Worm (Caenorhabditis elegans) whole organism, late embryonic: Measurements from ENCODE around the gene dmsr-5.

Experiments used
- C08G9.2 ChIP-seq: sonication (generic microtip); optimal IDR thresholded peaks from 2 replicates; lab custom pipeline; 2016; ENCODE audit warnings: mild to moderate bottlenecking, missing genetic modification characterization, moderate library complexity, missing compliant biosample characterization
- K09A11.1 ChIP-seq: sonication (generic microtip); optimal IDR thresholded peaks from 2 replicates; lab custom pipeline; 2017; ENCODE audit warnings: antibody characterized with exemption, mild to moderate bottlenecking, missing genetic modification characterization, missing compliant biosample characterization; ENCODE audit not compliant: insufficient read depth
- T23F11.4 ChIP-seq: fragments of 200-800 bp; sonication (Bioruptor generic); optimal IDR thresholded peaks from 2 replicates; lab custom pipeline; 2018; ENCODE audit warnings: mild to moderate bottlenecking, missing genetic modification characterization, missing compliant biosample characterization
- Y22D7AL.16 ChIP-seq: sonication (generic microtip); optimal IDR thresholded peaks from 2 replicates; lab custom pipeline; 2016; ENCODE audit warnings: missing genetic modification characterization, missing compliant biosample characterization
- ahr-1 ChIP-seq: sonication (generic microtip); optimal IDR thresholded peaks from 2 replicates; lab custom pipeline; 2016; ENCODE audit warnings: missing genetic modification characterization, missing compliant biosample characterization
- ceh-14 ChIP-seq: sonication (generic microtip); optimal IDR thresholded peaks from 2 replicates; lab custom pipeline; 2016; ENCODE audit warnings: missing genotype, missing genetic modification characterization, missing compliant biosample characterization
- ceh-19 ChIP-seq: fragments of 200-800 bp; sonication (Bioruptor generic); optimal IDR thresholded peaks from 2 replicates; lab custom pipeline; 2018; ENCODE audit warnings: mild to moderate bottlenecking, missing genetic modification characterization, missing compliant biosample characterization
- ceh-2 ChIP-seq: sonication (generic microtip); optimal IDR thresholded peaks from 2 replicates; lab custom pipeline; 2016; ENCODE audit warnings: missing genotype, missing genetic modification characterization, missing compliant biosample characterization
- ceh-22 ChIP-seq: sonication (generic microtip); optimal IDR thresholded peaks from 2 replicates; lab custom pipeline; 2017; ENCODE audit warnings: missing biosample characterization, missing genetic modification characterization
- ceh-24 ChIP-seq: sonication (generic microtip); optimal IDR thresholded peaks from 2 replicates; lab custom pipeline; 2016; ENCODE audit warnings: mild to moderate bottlenecking, missing genetic modification characterization, missing compliant biosample characterization
- ceh-30 ChIP-seq: fragments of 150-350 bp; optimal IDR thresholded peaks from 2 replicates; lab custom pipeline; 2014; ENCODE audit warnings: missing biosample characterization, missing genetic modification characterization
- ceh-31 ChIP-seq: sonication (generic microtip); optimal IDR thresholded peaks from 2 replicates; lab custom pipeline; 2016; ENCODE audit warnings: missing genetic modification characterization, missing compliant biosample characterization
- ceh-34 ChIP-seq: sonication (generic microtip); optimal IDR thresholded peaks from 2 replicates; lab custom pipeline; 2016; ENCODE audit warnings: mild to moderate bottlenecking, missing genetic modification characterization, missing compliant biosample characterization
- ceh-45 ChIP-seq: fragments of 200-800 bp; sonication (Bioruptor generic); IDR thresholded peaks from 2 replicates; pipeline ENCODE4 v1.3.6; 2022; ENCODE audit warnings: missing genetic modification reagents, missing genetic modification characterization, missing compliant biosample characterization
- ceh-48 ChIP-seq: sonication (generic microtip); optimal IDR thresholded peaks from 2 replicates; lab custom pipeline; 2016; ENCODE audit warnings: missing genetic modification characterization, inconsistent platforms, missing compliant biosample characterization
- ceh-6 ChIP-seq: fragments of 200-800 bp; sonication (Bioruptor generic); optimal IDR thresholded peaks from 2 replicates; lab custom pipeline; 2018; ENCODE audit warnings: mild to moderate bottlenecking, missing genetic modification characterization, missing compliant biosample characterization
- che-1 ChIP-seq: sonication (generic microtip); optimal IDR thresholded peaks from 2 replicates; lab custom pipeline; 2016; ENCODE audit warnings: mild to moderate bottlenecking, missing genetic modification characterization, missing compliant biosample characterization
- dve-1 ChIP-seq: sonication (generic microtip); optimal IDR thresholded peaks from 2 replicates; lab custom pipeline; 2017; ENCODE audit warnings: antibody characterized with exemption, mild to moderate bottlenecking, missing genetic modification characterization, missing compliant biosample characterization
- ets-4 ChIP-seq: sonication (generic microtip); optimal IDR thresholded peaks from 2 replicates; lab custom pipeline; 2016; ENCODE audit warnings: missing genetic modification characterization, missing compliant biosample characterization
- eyg-1 ChIP-seq: sonication (generic microtip); optimal IDR thresholded peaks from 2 replicates; lab custom pipeline; 2016; ENCODE audit warnings: missing genotype, missing genetic modification characterization, missing compliant biosample characterization
- fax-1 ChIP-seq: sonication (generic microtip); optimal IDR thresholded peaks from 2 replicates; lab custom pipeline; 2016; ENCODE audit warnings: missing genotype, missing genetic modification characterization, missing compliant biosample characterization
- fkh-10 ChIP-seq: fragments of 150-350 bp; optimal IDR thresholded peaks from 2 replicates; lab custom pipeline; 2014; ENCODE audit warnings: missing biosample characterization, missing genetic modification reagents, missing genetic modification characterization
- hlh-13 ChIP-seq: fragments of 200-800 bp; sonication (Bioruptor generic); optimal IDR thresholded peaks from 2 replicates; lab custom pipeline; 2018; ENCODE audit warnings: mild to moderate bottlenecking, missing genetic modification characterization, missing compliant biosample characterization
- hlh-15 ChIP-seq: sonication (generic microtip); optimal IDR thresholded peaks from 2 replicates; lab custom pipeline; 2016; ENCODE audit warnings: missing genetic modification characterization, missing compliant biosample characterization
- madf-2 ChIP-seq: sonication (generic microtip); optimal IDR thresholded peaks from 2 replicates; lab custom pipeline; 2017; ENCODE audit warnings: missing genetic modification characterization, missing compliant biosample characterization
- npax-4 ChIP-seq: sonication (generic microtip); optimal IDR thresholded peaks from 2 replicates; lab custom pipeline; 2016; ENCODE audit warnings: missing genetic modification characterization, missing compliant biosample characterization
- pros-1 ChIP-seq: fragments of 150-350 bp; optimal IDR thresholded peaks from 2 replicates; lab custom pipeline; 2014; ENCODE audit warnings: missing biosample characterization, missing genetic modification reagents, missing genetic modification characterization
- ref-2 ChIP-seq: sonication (generic microtip); optimal IDR thresholded peaks from 2 replicates; lab custom pipeline; 2016; ENCODE audit warnings: missing genetic modification characterization, missing compliant biosample characterization
- rnt-1 ChIP-seq: sonication (generic microtip); optimal IDR thresholded peaks from 2 replicates; lab custom pipeline; 2016; ENCODE audit warnings: missing genetic modification characterization, missing compliant biosample characterization
- sdc-2 ChIP-seq: sonication (generic microtip); optimal IDR thresholded peaks from 2 replicates; lab custom pipeline; 2016; ENCODE audit warnings: missing genotype, missing genetic modification characterization, missing compliant biosample characterization
- sox-2 ChIP-seq: fragments of 200-800 bp; sonication (Bioruptor generic); IDR thresholded peaks from 2 replicates; pipeline ENCODE4 v1.3.6; 2022; ENCODE audit warnings: missing genetic modification reagents, missing genetic modification characterization, missing compliant biosample characterization
- sox-4 ChIP-seq: sonication (generic microtip); optimal IDR thresholded peaks from 2 replicates; lab custom pipeline; 2017; ENCODE audit warnings: mild to moderate bottlenecking, missing genetic modification characterization, inconsistent platforms, missing compliant biosample characterization
- syd-9 ChIP-seq: sonication (generic microtip); optimal IDR thresholded peaks from 2 replicates; lab custom pipeline; 2016; ENCODE audit warnings: mild to moderate bottlenecking, missing genetic modification characterization, moderate library complexity, missing compliant biosample characterization
- tbx-2 ChIP-seq: sonication (generic microtip); optimal IDR thresholded peaks from 2 replicates; lab custom pipeline; 2016; ENCODE audit warnings: missing genetic modification characterization, missing compliant biosample characterization
- unc-3 ChIP-seq, 2 experiments: fragments of 200-800 bp in 1 of 2; sonication (Bioruptor generic) in 1 of 2; sonication (generic microtip) in 1 of 2; conservative IDR thresholded peaks in 1 of 2; optimal IDR thresholded peaks in 1 of 2; 2 replicates each; pipeline versions ENCODE4 v1.3.6 to Lab custom; 2016 to 2022; ENCODE audit warnings: missing compliant biosample characterization in 2 of 2, missing genetic modification characterization in 2 of 2, missing genetic modification reagents in 1 of 2
- unc-42 ChIP-seq: sonication (generic microtip); optimal IDR thresholded peaks from 2 replicates; lab custom pipeline; 2016; ENCODE audit warnings: missing genotype, missing genetic modification characterization, missing compliant biosample characterization
- unc-86 ChIP-seq: sonication (generic microtip); optimal IDR thresholded peaks from 2 replicates; lab custom pipeline; 2016; ENCODE audit warnings: missing genetic modification characterization, missing compliant biosample characterization
- zip-5 ChIP-seq: sonication (generic microtip); optimal IDR thresholded peaks from 2 replicates; lab custom pipeline; 2016; ENCODE audit warnings: missing genetic modification characterization, missing compliant biosample characterization

dmsr-5 gene

ce11 chrIII:11012264-11012663 is 17.2 kb upstream of the dmsr-5 start, which contains the start of gene kvs-4:
Gene kvs-4, plus strand, starts transcription at chrIII:11012564.
- TF ChIP-seq hlh-15 (tag; lab: Kevin White, UChicago) (no peak), ceh-31 (tag; lab: Kevin White, UChicago) (no peak), fax-1 (tag; lab: Kevin White, UChicago) (no peak), Y22D7AL.16 (tag; lab: Kevin White, UChicago) (no peak), unc-42 (tag; lab: Kevin White, UChicago) (no peak), T23F11.4 (no peak), ref-2 (tag; lab: Kevin White, UChicago) (no peak), sdc-2 (tag; lab: Kevin White, UChicago) (no peak), C08G9.2 (tag; lab: Kevin White, UChicago) (no peak), dve-1 (tag; lab: Kevin White, UChicago) (no peak), che-1 (tag; lab: Kevin White, UChicago) (no peak), unc-86 (tag; lab: Kevin White, UChicago) (no peak), ceh-48 (tag; lab: Kevin White, UChicago) (no peak), eyg-1 (tag; lab: Kevin White, UChicago) (no peak), ceh-34 (no peak), npax-4 (tag; lab: Kevin White, UChicago) (no peak), ceh-19 (GFP tag; lab: Kevin White, UChicago) (no peak), ceh-24 (no peak), syd-9 (no peak)

DNA sequence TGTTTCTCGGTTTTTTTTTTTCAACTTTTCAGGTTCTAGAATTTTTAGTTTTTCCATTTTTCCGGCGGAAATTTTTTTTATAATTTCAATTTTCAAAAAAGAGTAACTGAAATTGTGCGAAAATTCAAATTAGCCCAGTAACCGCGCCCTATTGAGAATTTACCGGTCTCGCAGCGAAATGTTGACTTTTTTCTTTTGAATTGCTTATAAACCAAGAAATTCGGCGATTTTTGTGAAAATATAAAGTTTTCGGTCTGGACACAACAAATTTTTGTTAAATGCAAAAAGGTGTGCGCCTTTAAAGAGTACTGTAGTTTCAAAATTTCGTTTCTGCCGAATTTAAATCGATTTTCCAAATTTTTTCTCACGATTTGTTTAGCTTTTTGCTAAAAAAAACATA is 15.5 kb upstream of the dmsr-5 start:
- TF ChIP-seq ref-2 (tag; lab: Kevin White, UChicago) (no peak), fkh-10 (GFP tag; lab: Kevin White, UChicago) (no peak), rnt-1 (tag; lab: Kevin White, UChicago) (no peak), ceh-14 (tag; lab: Kevin White, UChicago) (no peak), tbx-2 (tag; lab: Kevin White, UChicago) (no peak), unc-3 (GFP tag; conservative IDR thresholded peaks at IDR 0.05; lab: Robert Waterston, UW) (no peak), unc-3 (tag; optimal IDR thresholded peaks at IDR 0.05; lab: Kevin White, UChicago) (no peak), hlh-13 (GFP tag; lab: Kevin White, UChicago) (no peak), zip-5 (tag; lab: Kevin White, UChicago) (no peak), che-1 (tag; lab: Kevin White, UChicago) (no peak), sox-4 (tag; lab: Kevin White, UChicago) (no peak), K09A11.1 (no peak), ceh-22 (tag; lab: Kevin White, UChicago) (no peak), eyg-1 (tag; lab: Kevin White, UChicago) (no peak)

DNA sequence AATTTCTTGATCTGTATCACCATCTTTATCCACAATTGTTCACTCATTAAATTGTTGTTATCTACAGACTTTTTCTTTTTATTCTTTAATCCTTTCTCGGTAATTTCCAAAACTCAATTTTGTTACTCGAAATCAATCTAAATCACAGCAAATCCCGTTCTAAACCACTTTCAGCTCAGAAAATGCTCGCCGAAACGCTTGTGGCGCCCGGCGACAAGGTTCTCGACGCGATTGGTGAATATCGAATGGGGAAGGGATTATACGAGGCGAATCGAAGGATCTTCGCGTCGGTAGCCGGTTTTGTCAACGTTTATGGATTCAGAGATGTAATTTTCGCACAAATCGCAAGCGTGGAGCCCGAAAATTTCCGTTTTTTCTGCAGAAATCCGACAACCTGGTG is 13.8 kb upstream of the dmsr-5 start, which contains the start of gene exos-1:
Gene exos-1, plus strand, starts transcription at position 175 of the 400 bp plus-strand sequence.
- TF ChIP-seq ceh-45 (GFP tag; lab: Robert Waterston, UW) (no peak), K09A11.1 (no peak), ceh-2 (no peak), sdc-2 (tag; lab: Kevin White, UChicago) (no peak), ceh-30 (no peak), unc-3 (GFP tag; conservative IDR thresholded peaks at IDR 0.05; lab: Robert Waterston, UW) (no peak), unc-3 (tag; optimal IDR thresholded peaks at IDR 0.05; lab: Kevin White, UChicago) (no peak), sox-2 (GFP tag; lab: Robert Waterston, UW) (no peak), madf-2 (tag; lab: Kevin White, UChicago) (no peak), ets-4 (tag; lab: Kevin White, UChicago) (no peak), Y22D7AL.16 (tag; lab: Kevin White, UChicago) (no peak), ceh-31 (tag; lab: Kevin White, UChicago) (no peak), pros-1 (tag; lab: Kevin White, UChicago) (no peak), ceh-6 (GFP tag; lab: Kevin White, UChicago) (no peak), rnt-1 (tag; lab: Kevin White, UChicago) (no peak), ahr-1 (tag; lab: Kevin White, UChicago) (no peak)
